Fruit fly (Drosophila melanogaster) whole organism, embryonic: Measurements from ENCODE around the gene mRpL30.

ENCODE experiments used
- Abd-B ChIP-seq: fragments of 200-800 bp; sonication (Bioruptor generic); optimal IDR thresholded peaks from 2 replicates; lab custom pipeline; 2018; ENCODE audit warnings: missing biosample characterization, mild to moderate bottlenecking, missing genetic modification characterization, moderate library complexity
- Awh ChIP-seq: fragments of 200-800 bp; sonication (Bioruptor generic); IDR thresholded peaks from 2 replicates; pipeline ENCODE4, ENCODE4 v1.3.6; 2022; ENCODE audit warnings: missing biosample characterization, missing genetic modification characterization
- Bgb ChIP-seq: fragments of 200-800 bp; sonication (Bioruptor generic); IDR thresholded peaks from 2 replicates; pipeline ENCODE4 v1.3.6; 2022; ENCODE audit warnings: missing biosample characterization, missing genetic modification characterization; ENCODE audit not compliant: partially characterized antibody
- CG10959 ChIP-seq: fragments of 200-800 bp; sonication (Bioruptor generic); IDR thresholded peaks from 2 replicates; pipeline ENCODE4 v1.3.6; 2022; ENCODE audit warnings: missing biosample characterization, missing genetic modification characterization
- CG11504 ChIP-seq: fragments of 200-800 bp; sonication (Bioruptor generic); optimal IDR thresholded peaks from 3 replicates; lab custom pipeline; 2019; ENCODE audit warnings: missing biosample characterization, mild to moderate bottlenecking, missing genetic modification characterization, moderate library complexity
- CG11723 ChIP-seq: fragments of 200-800 bp; sonication (Bioruptor generic); optimal IDR thresholded peaks from 2 replicates; lab custom pipeline; 2017; ENCODE audit warnings: missing biosample characterization, mild to moderate bottlenecking, missing genetic modification characterization
- CG12744 ChIP-seq: fragments of 200-800 bp; sonication (Bioruptor generic); optimal IDR thresholded peaks from 2 replicates; lab custom pipeline; 2016; ENCODE audit warnings: missing biosample characterization, missing genetic modification characterization
- CG13123 ChIP-seq: fragments of 200-800 bp; sonication (Bioruptor generic); optimal IDR thresholded peaks from 2 replicates; lab custom pipeline; 2016; ENCODE audit warnings: missing biosample characterization, missing genetic modification characterization
- CG16779 ChIP-seq: fragments of 200-800 bp; sonication (Bioruptor generic); IDR thresholded peaks from 2 replicates; pipeline ENCODE4 v1.3.6; 2022; ENCODE audit warnings: missing biosample characterization, missing genetic modification characterization
- CG17802 ChIP-seq: fragments of 200-800 bp; sonication (Bioruptor generic); optimal IDR thresholded peaks from 2 replicates; lab custom pipeline; 2018; ENCODE audit warnings: missing biosample characterization, mild to moderate bottlenecking, missing genetic modification characterization, moderate library complexity
- CG32532 ChIP-seq: fragments of 200-800 bp; sonication (Bioruptor generic); IDR thresholded peaks from 2 replicates; pipeline ENCODE4 v1.3.6; 2022; ENCODE audit warnings: missing biosample characterization, missing genetic modification characterization
- CG33557 ChIP-seq: fragments of 200-800 bp; sonication (Bioruptor generic); optimal IDR thresholded peaks from 2 replicates; lab custom pipeline; 2019; ENCODE audit warnings: missing biosample characterization, mild to moderate bottlenecking, missing genetic modification characterization, moderate library complexity
- CG6175 ChIP-seq: fragments of 200-800 bp; sonication (Bioruptor generic); IDR thresholded peaks from 3 replicates; pipeline ENCODE4 v1.3.6; 2022; ENCODE audit warnings: missing biosample characterization, missing genetic modification characterization
- CG7745 ChIP-seq: fragments of 200-800 bp; sonication (Bioruptor generic); optimal IDR thresholded peaks from 2 replicates; lab custom pipeline; 2018; ENCODE audit warnings: missing biosample characterization, mild to moderate bottlenecking, missing genetic modification characterization, moderate library complexity
- CG8765 ChIP-seq: fragments of 200-800 bp; sonication (Bioruptor generic); IDR thresholded peaks from 2 replicates; pipeline ENCODE4 v1.3.6; 2022; ENCODE audit warnings: missing biosample characterization, missing genetic modification characterization
- CTCF ChIP-seq: fragments of 200-800 bp; sonication (Bioruptor generic); optimal IDR thresholded peaks from 2 replicates; lab custom pipeline; 2017; ENCODE audit warnings: missing biosample characterization, mild to moderate bottlenecking, missing genetic modification characterization, moderate library complexity
- Dek ChIP-seq: fragments of 200-800 bp; sonication (Bioruptor generic); optimal IDR thresholded peaks from 3 replicates; lab custom pipeline; 2019; ENCODE audit warnings: missing biosample characterization, mild to moderate bottlenecking, missing genetic modification characterization, moderate library complexity
- Dfd ChIP-seq, 2 experiments: fragments of >200 bp; optimal IDR thresholded peaks; 2 replicates each; lab custom pipeline; 2017; ENCODE audit warnings: missing biosample characterization in 2 of 2, missing genetic modification characterization in 2 of 2
- Dref ChIP-seq: fragments of 200-800 bp; sonication (Bioruptor generic); IDR thresholded peaks from 2 replicates; pipeline ENCODE4 v1.3.6; 2022; ENCODE audit warnings: missing biosample characterization, missing genetic modification characterization
- Gsc ChIP-seq: fragments of 200-800 bp; sonication (Bioruptor generic); IDR thresholded peaks from 2 replicates; pipeline ENCODE4 v1.3.6; 2022; ENCODE audit warnings: missing biosample characterization, missing genetic modification characterization
- HLH4C ChIP-seq: fragments of 200-800 bp; sonication (Bioruptor generic); IDR thresholded peaks from 3 replicates; pipeline ENCODE4 v1.3.6; 2022; ENCODE audit warnings: missing biosample characterization, missing genetic modification characterization; ENCODE audit not compliant: partially characterized antibody
- Med ChIP-seq: fragments of 200-800 bp; sonication (Bioruptor generic); peaks from one replicate; lab custom pipeline; 2016; ENCODE audit warnings: missing biosample characterization, missing genetic modification characterization, mild to moderate bottlenecking, inconsistent platforms, moderate library complexity
- Mes4 ChIP-seq: fragments of 200-800 bp; sonication (Bioruptor generic); optimal IDR thresholded peaks from 2 replicates; lab custom pipeline; 2016; ENCODE audit warnings: missing biosample characterization, missing genetic modification characterization
- NFAT ChIP-seq: fragments of 200-800 bp; sonication (Bioruptor generic); IDR thresholded peaks from 2 replicates; pipeline ENCODE4 v1.3.6; 2022; ENCODE audit warnings: missing biosample characterization, missing genetic modification characterization
- Nf-YB ChIP-seq: fragments of 200-800 bp; sonication (Bioruptor generic); optimal IDR thresholded peaks from 3 replicates; lab custom pipeline; 2019; ENCODE audit warnings: missing biosample characterization, mild to moderate bottlenecking, missing genetic modification characterization, moderate library complexity
- Nf-YC ChIP-seq: fragments of 200-800 bp; optimal IDR thresholded peaks from 3 replicates; lab custom pipeline; 2019; ENCODE audit warnings: missing biosample characterization, mild to moderate bottlenecking, missing genetic modification characterization, moderate library complexity
- Ptx1 ChIP-seq: fragments of 200-800 bp; sonication (Bioruptor generic); IDR thresholded peaks from 2 replicates; pipeline ENCODE4 v1.3.6; 2022; ENCODE audit warnings: missing biosample characterization, missing genetic modification characterization
- ara ChIP-seq: fragments of 200-800 bp; sonication (Bioruptor generic); IDR thresholded peaks from 2 replicates; pipeline ENCODE4 v1.3.6; 2022; ENCODE audit warnings: missing biosample characterization, missing genetic modification characterization
- cad ChIP-seq: fragments of >200 bp; optimal IDR thresholded peaks from 2 replicates; lab custom pipeline; 2017; ENCODE audit warnings: missing biosample characterization, missing genetic modification characterization
- cg ChIP-seq: fragments of 200-800 bp; sonication (Bioruptor generic); optimal IDR thresholded peaks from 3 replicates; lab custom pipeline; 2019; ENCODE audit warnings: missing biosample characterization, mild to moderate bottlenecking, missing genetic modification characterization, moderate library complexity
- crc ChIP-seq: fragments of 200-800 bp; sonication (Bioruptor generic); optimal IDR thresholded peaks from 2 replicates; lab custom pipeline; 2016; ENCODE audit warnings: missing biosample characterization, missing genetic modification characterization
- crol ChIP-seq: fragments of 200-800 bp; sonication (Bioruptor generic); IDR thresholded peaks from 2 replicates; pipeline ENCODE4 v1.3.6; 2022; ENCODE audit warnings: missing biosample characterization, missing genetic modification characterization
- fd3F ChIP-seq: fragments of 200-800 bp; sonication (Bioruptor generic); optimal IDR thresholded peaks from 2 replicates; lab custom pipeline; 2018; ENCODE audit warnings: missing biosample characterization, mild to moderate bottlenecking, missing genetic modification characterization, moderate library complexity
- gcm ChIP-seq: fragments of 200-800 bp; sonication (Bioruptor generic); optimal IDR thresholded peaks from 2 replicates; lab custom pipeline; 2019; ENCODE audit warnings: missing biosample characterization, mild to moderate bottlenecking, missing genetic modification characterization, moderate library complexity
- grn ChIP-seq: fragments of 200-800 bp; sonication (Bioruptor generic); optimal IDR thresholded peaks from 3 replicates; lab custom pipeline; 2017; ENCODE audit warnings: missing biosample characterization, missing genetic modification characterization
- lab ChIP-seq: fragments of 200-800 bp; sonication (Bioruptor generic); optimal IDR thresholded peaks from 3 replicates; lab custom pipeline; 2017; ENCODE audit warnings: missing biosample characterization, missing genetic modification characterization, mild to moderate bottlenecking, moderate library complexity, missing genetic modification reagents
- lov ChIP-seq, 2 experiments: fragments of 200-800 bp in 1 of 2; fragments of >200 bp in 1 of 2; sonication (Bioruptor generic) in 1 of 2; IDR thresholded peaks in 1 of 2; optimal IDR thresholded peaks in 1 of 2; 2 replicates in 1 of 2; 3 replicates in 1 of 2; pipeline versions ENCODE4 v1.3.6 to Lab custom; 2017 to 2022; ENCODE audit warnings: missing biosample characterization in 1 of 2, missing genetic modification characterization in 1 of 2
- mirr ChIP-seq: fragments of 200-800 bp; sonication (Bioruptor generic); optimal IDR thresholded peaks from 3 replicates; lab custom pipeline; 2018; ENCODE audit warnings: missing biosample characterization, mild to moderate bottlenecking, missing genetic modification characterization
- nmo ChIP-seq: fragments of 200-800 bp; sonication (Bioruptor generic); optimal IDR thresholded peaks from 2 replicates; lab custom pipeline; 2018; ENCODE audit warnings: missing biosample characterization, mild to moderate bottlenecking, missing genetic modification characterization, moderate library complexity
- pan ChIP-seq, 4 experiments: fragments of >200 bp in 3 of 4; fragments of 200-800 bp in 1 of 4; sonication (Bioruptor generic) in 1 of 4; optimal IDR thresholded peaks in 3 of 4; IDR thresholded peaks in 1 of 4; 2 replicates each; pipeline versions ENCODE4 v1.3.6 to Lab custom; 2017 to 2022; ENCODE audit warnings: missing biosample characterization in 2 of 4, missing genetic modification characterization in 2 of 4, mixed read lengths in 1 of 4
- pita ChIP-seq: fragments of 200-800 bp; sonication (Bioruptor generic); optimal IDR thresholded peaks from 2 replicates; lab custom pipeline; 2017; ENCODE audit warnings: missing biosample characterization, mild to moderate bottlenecking, missing genetic modification characterization
- sens ChIP-seq: fragments of 200-800 bp; sonication (Bioruptor generic); peaks from one replicate; lab custom pipeline; 2016; ENCODE audit warnings: missing biosample characterization, missing genetic modification characterization
- shn ChIP-seq: fragments of 200-800 bp; sonication (Bioruptor generic); optimal IDR thresholded peaks from 3 replicates; lab custom pipeline; 2016; ENCODE audit warnings: missing biosample characterization, missing genetic modification characterization
- sna ChIP-seq: fragments of 200-800 bp; sonication (Bioruptor generic); IDR thresholded peaks from 2 replicates; pipeline ENCODE4 v1.3.6; 2022; ENCODE audit warnings: missing biosample characterization, missing genetic modification characterization; ENCODE audit not compliant: partially characterized antibody
- sug ChIP-seq: fragments of 200-800 bp; optimal IDR thresholded peaks from 2 replicates; lab custom pipeline; 2019; ENCODE audit warnings: missing biosample characterization, mild to moderate bottlenecking, missing genetic modification characterization, moderate library complexity
- toy ChIP-seq: fragments of 200-800 bp; sonication (Bioruptor generic); IDR thresholded peaks from 2 replicates; pipeline ENCODE4 v1.3.6; 2022; ENCODE audit warnings: missing biosample characterization, missing genetic modification characterization
- unc-4 ChIP-seq: fragments of 200-800 bp; sonication (Bioruptor generic); IDR thresholded peaks from 2 replicates; pipeline ENCODE4 v1.3.6; 2022; ENCODE audit warnings: missing biosample characterization, missing genetic modification characterization; ENCODE audit not compliant: partially characterized antibody
- unpg ChIP-seq: fragments of 200-800 bp; sonication (Bioruptor generic); optimal IDR thresholded peaks from 3 replicates; lab custom pipeline; 2018; ENCODE audit warnings: missing biosample characterization, mild to moderate bottlenecking, missing genetic modification characterization, moderate library complexity

The mRpL30 gene

dm6 chrX:4605313-4605712 is 42.4 kb upstream of the mRpL30 start:
- TF ChIP-seq toy (no peak), sens (peak; percentile 9)

- TF ChIP-seq Dek (tag; lab: Kevin White, UChicago) (no peak), sens (peak; percentile 63), grn (peak; percentile 77), lab (GFP tag; lab: Kevin White, UChicago) (peak; percentile 9), sna (GFP tag; lab: Robert Waterston, UW) (no peak), crol (GFP tag; lab: Robert Waterston, UW) (no peak), Ptx1 (GFP tag; lab: Robert Waterston, UW) (0 out of 2 replicates have a peak, but pooled peaks have one; percentile 4), crc (no peak), mirr (peak; percentile 11), Dfd (GFP tag; optimal IDR thresholded peaks at IDR 0.05; lab: Kevin White, UChicago) (no peak), gcm (GFP tag; lab: Kevin White, UChicago) (peak; percentile 78), Dref (GFP tag; lab: Robert Waterston, UW) (no peak), unpg (GFP tag; lab: Kevin White, UChicago) (no peak), pan (optimal IDR thresholded peaks at IDR 0.05; lab: Kevin White, UChicago) (no peak), pan (GFP tag; optimal IDR thresholded peaks at IDR 0.05 in 1 of 2, IDR thresholded peaks at IDR 0.05 in 1 of 2) (no peak), CG6175 (GFP tag; lab: Robert Waterston, UW) (peak; percentile 33; the same call in 1 of the 3 replicates), Med (peak; percentile 48), sug (tag; lab: Kevin White, UChicago) (peak; percentile 44), Nf-YB (GFP tag; lab: Kevin White, UChicago) (peak; percentile 90), Nf-YC (tag; lab: Kevin White, UChicago) (peak; percentile 70), cg (peak; percentile 71)
Measured at dm6 chrX:4606447-4606846, 41.2 kb upstream of the mRpL30 start.

dm6 chrX:4609737-4610136 is 37.9 kb upstream of the mRpL30 start:
- no peak for TF ChIP-seq NFAT (GFP tag; lab: Robert Waterston, UW)
- TF ChIP-seq CG10959 (GFP tag; lab: Robert Waterston, UW) = no peak
- no peak for TF ChIP-seq shn
- no peak for TF ChIP-seq Gsc
- TF ChIP-seq CG13123 (GFP tag; lab: Kevin White, UChicago) = peak; percentile 31
- TF ChIP-seq pita (GFP tag; lab: Kevin White, UChicago) = no peak
- no peak for TF ChIP-seq Bgb (GFP tag; lab: Robert Waterston, UW)
- no peak for TF ChIP-seq CG8765
- TF ChIP-seq CG6175 (GFP tag; lab: Robert Waterston, UW) = no peak
- TF ChIP-seq Dfd (GFP tag; optimal IDR thresholded peaks at IDR 0.05; lab: Kevin White, UChicago) = no peak
- no peak for TF ChIP-seq CG17802
- no peak for TF ChIP-seq HLH4C (GFP tag; lab: Robert Waterston, UW)
- peak; percentile 6 for TF ChIP-seq CG11723 (GFP tag; lab: Kevin White, UChicago)
- TF ChIP-seq CG16779 (GFP tag; lab: Robert Waterston, UW) = no peak
- TF ChIP-seq nmo (GFP tag; lab: Kevin White, UChicago) = no peak
- TF ChIP-seq lov (optimal IDR thresholded peaks at IDR 0.05; lab: Kevin White, UChicago) = no peak
- TF ChIP-seq lov (GFP tag; IDR thresholded peaks at IDR 0.05; lab: Robert Waterston, UW) = 0 out of 3 replicates have a peak, but pooled peaks have one; percentile 6
- TF ChIP-seq fd3F = no peak
- no peak for TF ChIP-seq Abd-B (GFP tag; lab: Kevin White, UChicago)
- no peak for TF ChIP-seq CG7745 (tag; lab: Kevin White, UChicago)
- TF ChIP-seq CG11504 = peak; percentile 6
- TF ChIP-seq CG32532 (GFP tag; lab: Robert Waterston, UW) = no peak
- TF ChIP-seq CG12744 (GFP tag; lab: Kevin White, UChicago) = no peak
- no peak for TF ChIP-seq Awh
- TF ChIP-seq unc-4 (GFP tag; lab: Robert Waterston, UW) = no peak
- peak; percentile 24 for TF ChIP-seq Mes4 (GFP tag; lab: Kevin White, UChicago)
- no peak for TF ChIP-seq cad (GFP tag; lab: Kevin White, UChicago)
- TF ChIP-seq ara (GFP tag; lab: Robert Waterston, UW) = peak; percentile 46; the same call in 1 of the 2 replicates
- TF ChIP-seq CG33557 (GFP tag; lab: Kevin White, UChicago) = peak; percentile 76
- peak; percentile 1 for TF ChIP-seq CTCF
- peak; percentile 30 for TF ChIP-seq unpg (GFP tag; lab: Kevin White, UChicago)
